Fruit fly (Drosophila melanogaster) whole organism, pupa: Measurements from ENCODE around the gene CG43779.

Experiments
- CG10348 ChIP-seq: fragments of 200-800 bp; sonication (Bioruptor generic); IDR thresholded peaks from 2 replicates; pipeline ENCODE4 v1.3.6; 2022; ENCODE audit warnings: missing biosample characterization, missing genetic modification characterization
- CG12605 ChIP-seq: fragments of 200-800 bp; sonication (Bioruptor generic); IDR thresholded peaks from 2 replicates; pipeline ENCODE4 v1.3.6; 2022; ENCODE audit warnings: missing biosample characterization, missing genetic modification characterization
- CG13204 ChIP-seq: fragments of 200-800 bp; sonication (Bioruptor generic); optimal IDR thresholded peaks from 2 replicates; lab custom pipeline; 2018; ENCODE audit warnings: missing biosample characterization, mild to moderate bottlenecking, missing genetic modification characterization, moderate library complexity
- CG14655 ChIP-seq: fragments of 200-800 bp; sonication (Bioruptor generic); optimal IDR thresholded peaks from 3 replicates; lab custom pipeline; 2017; ENCODE audit warnings: mild to moderate bottlenecking, missing biosample characterization, missing genetic modification reagents, missing genetic modification characterization
- CG15710 ChIP-seq: fragments of 200-800 bp; sonication (Bioruptor generic); optimal IDR thresholded peaks from 2 replicates; lab custom pipeline; 2018; ENCODE audit warnings: missing biosample characterization, mild to moderate bottlenecking, missing genetic modification characterization, moderate library complexity
- CG17806 ChIP-seq: fragments of 200-800 bp; sonication (Bioruptor generic); optimal IDR thresholded peaks from 2 replicates; lab custom pipeline; 2018; ENCODE audit warnings: missing biosample characterization, mild to moderate bottlenecking, missing genetic modification characterization, moderate library complexity
- CG32121 ChIP-seq: fragments of 200-800 bp; sonication (Bioruptor generic); IDR thresholded peaks from 2 replicates; pipeline ENCODE4 v1.3.6; 2022; ENCODE audit warnings: missing biosample characterization, missing genetic modification characterization
- CG34367 ChIP-seq: fragments of 200-800 bp; sonication (Bioruptor generic); optimal IDR thresholded peaks from 2 replicates; lab custom pipeline; 2018; ENCODE audit warnings: missing biosample characterization, mild to moderate bottlenecking, missing genetic modification characterization
- CG4496 ChIP-seq: fragments of 200-800 bp; sonication (Bioruptor generic); IDR thresholded peaks from 3 replicates; pipeline ENCODE4 v1.3.6; 2022; ENCODE audit warnings: missing biosample characterization, missing genetic modification characterization
- CG8159 ChIP-seq: fragments of 200-800 bp; sonication (Bioruptor generic); optimal IDR thresholded peaks from 3 replicates; lab custom pipeline; 2018; ENCODE audit warnings: missing biosample characterization, mild to moderate bottlenecking, missing genetic modification characterization, moderate library complexity
- CG8301 ChIP-seq: fragments of 200-800 bp; sonication (Bioruptor generic); optimal IDR thresholded peaks from 2 replicates; lab custom pipeline; 2018; ENCODE audit warnings: missing biosample characterization, mild to moderate bottlenecking, missing genetic modification characterization
- CG9948 ChIP-seq: fragments of 200-800 bp; sonication (Bioruptor generic); optimal IDR thresholded peaks from 2 replicates; lab custom pipeline; 2018; ENCODE audit warnings: missing biosample characterization, mild to moderate bottlenecking, missing genetic modification characterization, moderate library complexity
- D1 ChIP-seq: fragments of 200-800 bp; sonication (Bioruptor generic); optimal IDR thresholded peaks from 2 replicates; lab custom pipeline; 2018; ENCODE audit warnings: missing biosample characterization, mild to moderate bottlenecking, missing genetic modification characterization, moderate library complexity
- EcR ChIP-seq: fragments of 200-800 bp; sonication (Bioruptor generic); optimal IDR thresholded peaks from 3 replicates; lab custom pipeline; 2019; ENCODE audit warnings: missing biosample characterization, missing genetic modification characterization, mild to moderate bottlenecking, moderate library complexity, missing genetic modification reagents
- Ets98B ChIP-seq: fragments of 200-800 bp; sonication (Bioruptor generic); IDR thresholded peaks from 2 replicates; pipeline ENCODE4 v1.3.6; 2022; ENCODE audit warnings: missing biosample characterization, missing genetic modification characterization
- Pif1A ChIP-seq: fragments of 200-800 bp; sonication (Bioruptor generic); optimal IDR thresholded peaks from 3 replicates; lab custom pipeline; 2016; ENCODE audit warnings: missing biosample characterization, missing genetic modification characterization
- Pif1B ChIP-seq: fragments of 200-800 bp; sonication (Bioruptor generic); optimal IDR thresholded peaks from 3 replicates; lab custom pipeline; 2016; ENCODE audit warnings: missing biosample characterization, missing genetic modification characterization
- Snoo ChIP-seq: fragments of 200-800 bp; sonication (Bioruptor generic); optimal IDR thresholded peaks from 3 replicates; lab custom pipeline; 2017; ENCODE audit warnings: missing biosample characterization, mild to moderate bottlenecking, missing genetic modification characterization, inconsistent platforms
- fd96Ca ChIP-seq: fragments of 200-800 bp; sonication (Bioruptor generic); IDR thresholded peaks from 3 replicates; pipeline ENCODE4 v1.3.6; 2022; ENCODE audit warnings: missing biosample characterization, missing genetic modification characterization
- gl ChIP-seq: fragments of 200-800 bp; sonication (Bioruptor generic); optimal IDR thresholded peaks from 2 replicates; lab custom pipeline; 2018; ENCODE audit warnings: missing biosample characterization, mild to moderate bottlenecking, missing genetic modification characterization
- rn ChIP-seq: fragments of 200-800 bp; sonication (Bioruptor generic); IDR thresholded peaks from 2 replicates; pipeline ENCODE4 v1.3.6; 2022; ENCODE audit warnings: missing biosample characterization, missing genetic modification characterization

CG43779 gene

DNA sequence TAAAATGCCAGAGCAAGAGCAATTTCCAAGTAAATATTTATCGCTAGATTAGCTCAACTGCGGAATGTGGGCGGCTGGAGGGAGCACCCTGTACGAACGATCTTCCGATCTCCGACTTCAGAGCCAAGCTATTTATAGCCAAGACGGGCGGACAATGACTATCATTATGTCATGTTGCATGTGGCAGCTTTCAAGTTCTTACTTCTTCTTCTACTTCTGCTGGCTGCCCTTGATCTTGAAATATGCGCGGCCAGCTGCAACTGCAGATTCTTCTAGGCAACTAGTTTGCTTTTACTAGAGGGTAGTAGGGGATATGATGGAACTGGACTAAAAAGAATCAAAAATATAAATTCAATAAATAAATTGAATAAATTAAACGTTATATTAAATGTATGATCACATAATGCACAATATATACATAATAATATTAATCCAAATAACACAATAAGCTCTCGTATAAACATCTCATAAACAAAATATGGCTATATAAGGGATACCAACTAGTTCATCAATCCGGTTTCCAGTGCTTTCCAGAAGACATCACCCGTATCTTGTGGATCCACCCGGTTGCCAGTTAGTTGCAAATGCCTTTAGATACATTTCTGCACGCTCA is 38.4 kb downstream of the CG43779 start:
- TF ChIP-seq CG14655 (GFP tag; lab: Kevin White, UChicago) (peak; percentile 71), CG9948 (tag; lab: Kevin White, UChicago) (peak; percentile 65), CG32121 (GFP tag; lab: Robert Waterston, UW) (no peak), CG12605 (GFP tag; lab: Robert Waterston, UW) (peak; percentile 21; the same call in 1 of the 2 replicates), Pif1A (GFP tag; lab: Kevin White, UChicago) (peak; percentile 7), fd96Ca (GFP tag; lab: Robert Waterston, UW) (no peak), CG4496 (peak; percentile 42; the same call in 1 of the 3 replicates), EcR (GFP tag; lab: Kevin White, UChicago) (peak; percentile 74), Ets98B (GFP tag; lab: Robert Waterston, UW) (no peak), gl (tag; lab: Kevin White, UChicago) (no peak), CG8301 (tag; lab: Kevin White, UChicago) (peak; percentile 52), D1 (tag; lab: Kevin White, UChicago) (peak; percentile 60), CG10348 (GFP tag; lab: Robert Waterston, UW) (no peak), Snoo (tag; lab: Kevin White, UChicago) (no peak), CG15710 (tag; lab: Kevin White, UChicago) (peak; percentile 46), rn (no peak), CG13204 (GFP tag; lab: Kevin White, UChicago) (no peak), CG8159 (tag; lab: Kevin White, UChicago) (peak; percentile 76), Pif1B (GFP tag; lab: Kevin White, UChicago) (peak; percentile 33), CG34367 (tag; lab: Kevin White, UChicago) (peak; percentile 12), CG17806 (tag; lab: Kevin White, UChicago) (peak; percentile 58)

DNA sequence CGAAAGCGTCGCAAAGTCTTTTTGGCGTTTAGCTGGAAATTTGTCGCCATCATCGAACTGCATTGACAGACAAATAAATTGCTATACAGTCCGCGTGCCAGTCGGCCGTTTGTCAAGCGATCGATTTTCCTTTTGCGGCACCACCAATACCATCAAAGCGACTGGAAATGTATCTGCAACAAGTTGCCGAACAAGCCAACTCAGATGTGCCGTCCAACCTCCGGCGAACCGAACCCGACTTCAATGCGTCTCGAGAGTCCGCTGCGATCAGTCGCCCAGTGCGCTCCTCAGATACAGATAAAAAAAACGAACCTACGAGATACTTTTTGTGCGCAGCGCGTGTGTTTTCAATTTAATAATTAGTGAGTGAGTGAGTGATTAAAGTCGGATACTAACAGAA is 39.9 kb downstream of the CG43779 start:
- TF ChIP-seq CG14655 (GFP tag; lab: Kevin White, UChicago) (peak; percentile 11), CG8301 (tag; lab: Kevin White, UChicago) (no peak), CG4496 (0 out of 3 replicates have a peak, but pooled peaks have one; percentile 7), Ets98B (GFP tag; lab: Robert Waterston, UW) (no peak), EcR (GFP tag; lab: Kevin White, UChicago) (peak; percentile 21), CG17806 (tag; lab: Kevin White, UChicago) (no peak), CG13204 (GFP tag; lab: Kevin White, UChicago) (peak; percentile 49), fd96Ca (GFP tag; lab: Robert Waterston, UW) (no peak), CG9948 (tag; lab: Kevin White, UChicago) (no peak), D1 (tag; lab: Kevin White, UChicago) (no peak), rn (no peak)
- TF ChIP-seq, all 21 proteins: peak for 4

dm6 chr2L:13265776-13266175 is 40.8 kb downstream of the CG43779 start, which contains the start of gene CG31848:
TSS of gene CG31848 (minus strand) at chr2L:13265876.
- TF ChIP-seq CG14655 (GFP tag; lab: Kevin White, UChicago) (no peak), CG8301 (tag; lab: Kevin White, UChicago) (no peak), CG13204 (GFP tag; lab: Kevin White, UChicago) (no peak), Snoo (tag; lab: Kevin White, UChicago) (no peak), Ets98B (GFP tag; lab: Robert Waterston, UW) (no peak), CG9948 (tag; lab: Kevin White, UChicago) (no peak), CG12605 (GFP tag; lab: Robert Waterston, UW) (no peak)

DNA sequence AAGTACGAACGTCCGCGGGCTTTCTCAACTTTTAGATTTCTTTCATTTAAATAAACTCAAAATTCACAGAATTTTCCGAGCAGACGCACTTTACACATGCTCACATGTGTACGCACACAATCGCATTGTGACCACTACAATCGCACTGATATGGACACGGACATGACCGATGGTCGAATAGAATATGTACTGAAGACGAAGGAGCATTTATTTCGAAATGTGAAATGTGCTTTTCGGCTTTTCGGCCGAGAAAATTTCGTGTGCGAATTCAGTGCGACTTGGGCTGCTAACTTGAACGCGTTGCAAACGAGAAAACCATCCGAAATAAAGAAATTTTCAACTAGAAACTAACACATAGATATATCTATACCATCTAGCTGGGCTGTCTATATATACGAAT is 45.8 kb downstream of the CG43779 start, which contains the start of gene CG44085:
TSS of gene CG44085 (plus strand) at position 269 of the 400 bp plus-strand sequence.
- TF ChIP-seq CG4496 (no peak), Snoo (tag; lab: Kevin White, UChicago) (no peak), CG12605 (GFP tag; lab: Robert Waterston, UW) (no peak), Ets98B (GFP tag; lab: Robert Waterston, UW) (no peak), Pif1B (GFP tag; lab: Kevin White, UChicago) (no peak), CG17806 (tag; lab: Kevin White, UChicago) (no peak), fd96Ca (GFP tag; lab: Robert Waterston, UW) (no peak), CG9948 (tag; lab: Kevin White, UChicago) (no peak), CG13204 (GFP tag; lab: Kevin White, UChicago) (no peak), CG15710 (tag; lab: Kevin White, UChicago) (no peak), CG34367 (tag; lab: Kevin White, UChicago) (no peak), Pif1A (GFP tag; lab: Kevin White, UChicago) (no peak), D1 (tag; lab: Kevin White, UChicago) (no peak), CG8301 (tag; lab: Kevin White, UChicago) (no peak), rn (no peak), CG32121 (GFP tag; lab: Robert Waterston, UW) (no peak), CG14655 (GFP tag; lab: Kevin White, UChicago) (no peak), CG10348 (GFP tag; lab: Robert Waterston, UW) (no peak)

DNA sequence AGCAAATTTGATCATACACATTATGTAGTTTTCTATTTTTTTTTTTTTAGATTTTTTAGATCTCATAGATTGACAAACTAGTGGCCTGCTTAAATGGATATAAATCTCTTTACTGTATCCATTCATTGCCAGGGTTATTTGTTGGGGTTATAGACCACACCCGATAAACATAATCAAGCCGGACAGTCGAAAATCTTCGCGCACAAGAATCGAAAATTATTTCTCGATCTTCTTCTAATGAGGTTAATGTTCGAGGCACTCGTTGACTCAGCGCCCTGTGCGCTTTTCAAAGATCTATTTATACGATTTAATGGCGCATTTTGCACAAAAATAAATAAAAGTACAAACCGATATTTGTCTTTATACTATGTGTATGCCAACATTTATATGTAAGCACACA is 46.9 kb downstream of the CG43779 start, which contains the start of gene CG31730:
TSS of gene CG31730 (minus strand) at position 101 of the 400 bp plus-strand sequence.
- no peak for TF ChIP-seq Snoo (tag; lab: Kevin White, UChicago)
- TF ChIP-seq CG12605 (GFP tag; lab: Robert Waterston, UW) = no peak
- TF ChIP-seq Pif1B (GFP tag; lab: Kevin White, UChicago) = no peak
- no peak for TF ChIP-seq CG34367 (tag; lab: Kevin White, UChicago)
- TF ChIP-seq rn = no peak
- TF ChIP-seq gl (tag; lab: Kevin White, UChicago) = no peak
- TF ChIP-seq CG9948 (tag; lab: Kevin White, UChicago) = no peak
- TF ChIP-seq CG13204 (GFP tag; lab: Kevin White, UChicago) = no peak
- no peak for TF ChIP-seq D1 (tag; lab: Kevin White, UChicago)
- TF ChIP-seq CG10348 (GFP tag; lab: Robert Waterston, UW) = no peak
- TF ChIP-seq Pif1A (GFP tag; lab: Kevin White, UChicago) = no peak
- no peak for TF ChIP-seq fd96Ca (GFP tag; lab: Robert Waterston, UW)
- no peak for TF ChIP-seq CG15710 (tag; lab: Kevin White, UChicago)
- TF ChIP-seq CG14655 (GFP tag; lab: Kevin White, UChicago) = no peak
